Worm (Caenorhabditis elegans) whole organism, late embryonic: ENCODE data around the gene F31B9.4.

Source experiments
- dve-1 ChIP-seq: sonication (generic microtip); optimal IDR thresholded peaks from 2 replicates; lab custom pipeline; 2017; ENCODE audit warnings: antibody characterized with exemption, mild to moderate bottlenecking, missing genetic modification characterization, missing compliant biosample characterization
- elt-2 ChIP-seq: sonication (generic microtip); optimal IDR thresholded peaks from 2 replicates; lab custom pipeline; 2016; ENCODE audit warnings: missing genetic modification reagents, missing genetic modification characterization, missing compliant biosample characterization
- nfya-1 ChIP-seq: sonication (generic microtip); optimal IDR thresholded peaks from 2 replicates; lab custom pipeline; 2017; ENCODE audit warnings: missing genetic modification characterization, mild to moderate bottlenecking, missing compliant biosample characterization, antibody characterized with exemption, moderate library complexity
- nhr-11 ChIP-seq: fragments of 150-350 bp; optimal IDR thresholded peaks from 2 replicates; lab custom pipeline; 2014; ENCODE audit warnings: missing biosample characterization, missing genetic modification characterization
- pha-4 ChIP-seq: fragments of 150-350 bp; optimal IDR thresholded peaks from 2 replicates; lab custom pipeline; 2018; ENCODE audit warnings: missing biosample characterization, missing genetic modification reagents, missing genetic modification characterization
- ref-2 ChIP-seq: sonication (generic microtip); optimal IDR thresholded peaks from 2 replicates; lab custom pipeline; 2016; ENCODE audit warnings: missing genetic modification characterization, missing compliant biosample characterization
- sox-4 ChIP-seq: sonication (generic microtip); optimal IDR thresholded peaks from 2 replicates; lab custom pipeline; 2017; ENCODE audit warnings: mild to moderate bottlenecking, missing genetic modification characterization, inconsistent platforms, missing compliant biosample characterization
- ttx-3 ChIP-seq: sonication (generic microtip); optimal IDR thresholded peaks from 2 replicates; lab custom pipeline; 2016; ENCODE audit warnings: missing genetic modification reagents, missing genetic modification characterization, missing compliant biosample characterization
- unc-3 ChIP-seq, 2 experiments: fragments of 200-800 bp in 1 of 2; sonication (Bioruptor generic) in 1 of 2; sonication (generic microtip) in 1 of 2; conservative IDR thresholded peaks in 1 of 2; optimal IDR thresholded peaks in 1 of 2; 2 replicates each; pipeline versions ENCODE4 v1.3.6 to Lab custom; 2016 to 2022; ENCODE audit warnings: missing compliant biosample characterization in 2 of 2, missing genetic modification characterization in 2 of 2, missing genetic modification reagents in 1 of 2
- zip-5 ChIP-seq: sonication (generic microtip); optimal IDR thresholded peaks from 2 replicates; lab custom pipeline; 2016; ENCODE audit warnings: missing genetic modification characterization, missing compliant biosample characterization

- no peak for TF ChIP-seq nfya-1
- TF ChIP-seq ref-2 (tag; lab: Kevin White, UChicago) = no peak
- TF ChIP-seq dve-1 (tag; lab: Kevin White, UChicago) = no peak
- TF ChIP-seq ttx-3 (tag; lab: Kevin White, UChicago) = no peak
- no peak for TF ChIP-seq pha-4 (tag; lab: Kevin White, UChicago)
- no peak for TF ChIP-seq elt-2 (tag; lab: Kevin White, UChicago)
- no peak for TF ChIP-seq unc-3 (GFP tag; conservative IDR thresholded peaks at IDR 0.05; lab: Robert Waterston, UW)
- TF ChIP-seq unc-3 (tag; optimal IDR thresholded peaks at IDR 0.05; lab: Kevin White, UChicago) = no peak
- no peak for TF ChIP-seq nhr-11 (tag; lab: Kevin White, UChicago)
- no peak for TF ChIP-seq zip-5 (tag; lab: Kevin White, UChicago)
- TF ChIP-seq sox-4 (tag; lab: Kevin White, UChicago) = no peak
These were observed 6.5 kb upstream of the F31B9.4 start, which contains the start of gene F31B9.3 for ce11 chrX:15923440-15923839.
